Worm (Caenorhabditis elegans) whole organism, early embryonic: ENCODE data around the gene nhr-269.

ENCODE experiments used
- B0310.2 ChIP-seq: sonication (generic microtip); optimal IDR thresholded peaks from 2 replicates; lab custom pipeline; 2016; ENCODE audit warnings: mild to moderate bottlenecking, missing genetic modification characterization, missing compliant biosample characterization
- F13C5.2 ChIP-seq: sonication (generic microtip); optimal IDR thresholded peaks from 2 replicates; lab custom pipeline; 2017; ENCODE audit warnings: mild to moderate bottlenecking, missing genetic modification characterization, inconsistent platforms, missing compliant biosample characterization
- aly-1 ChIP-seq: sonication (generic microtip); optimal IDR thresholded peaks from 2 replicates; lab custom pipeline; 2016; ENCODE audit warnings: missing genetic modification characterization, missing compliant biosample characterization
- ama-1 ChIP-seq: fragments of 150-350 bp; optimal IDR thresholded peaks from 2 replicates; lab custom pipeline; 2014
- ceh-13 ChIP-seq: fragments of 200-800 bp; sonication (Bioruptor generic); optimal IDR thresholded peaks from 2 replicates; lab custom pipeline; 2018; ENCODE audit warnings: mild to moderate bottlenecking, missing genetic modification characterization, missing compliant biosample characterization
- ceh-36 ChIP-seq: sonication (generic microtip); optimal IDR thresholded peaks from 2 replicates; lab custom pipeline; 2016; ENCODE audit warnings: missing genetic modification characterization, inconsistent platforms, missing compliant biosample characterization
- ets-7 ChIP-seq: sonication (generic microtip); optimal IDR thresholded peaks from 2 replicates; lab custom pipeline; 2016; ENCODE audit warnings: missing genotype, missing genetic modification characterization, missing compliant biosample characterization
- flt-1 ChIP-seq: fragments of 200-800 bp; sonication (Bioruptor generic); IDR thresholded peaks from 2 replicates; pipeline ENCODE4 v1.3.6; 2022; ENCODE audit warnings: missing genetic modification characterization, missing compliant biosample characterization
- hmbx-1 ChIP-seq: sonication (generic microtip); optimal IDR thresholded peaks from 2 replicates; lab custom pipeline; 2016; ENCODE audit warnings: mild to moderate bottlenecking, missing genetic modification characterization, missing compliant biosample characterization
- hmg-4 ChIP-seq: fragments of 200-800 bp; sonication (Bioruptor generic); optimal IDR thresholded peaks from 2 replicates; lab custom pipeline; 2018; ENCODE audit warnings: mild to moderate bottlenecking, missing genetic modification characterization, missing compliant biosample characterization
- hnd-1 ChIP-seq: sonication (generic microtip); optimal IDR thresholded peaks from 2 replicates; lab custom pipeline; 2016; ENCODE audit warnings: missing genetic modification characterization, missing compliant biosample characterization
- pes-1 ChIP-seq: fragments of 200-800 bp; sonication (Bioruptor generic); IDR thresholded peaks from 2 replicates; pipeline ENCODE4 v1.3.6; 2022; ENCODE audit warnings: missing genetic modification reagents, missing genetic modification characterization, missing compliant biosample characterization
- scrt-1 ChIP-seq: fragments of 200-800 bp; sonication (Bioruptor generic); IDR thresholded peaks from 2 replicates; pipeline ENCODE4 v1.3.6; 2022; ENCODE audit warnings: missing genetic modification characterization, missing compliant biosample characterization
- sea-1 ChIP-seq: fragments of 200-800 bp; sonication (Bioruptor generic); conservative IDR thresholded peaks from 2 replicates; pipeline ENCODE4 v1.3.6; 2022; ENCODE audit warnings: missing genetic modification characterization, missing compliant biosample characterization
- tbx-11 ChIP-seq: fragments of 200-800 bp; sonication (Bioruptor generic); IDR thresholded peaks from 2 replicates; pipeline ENCODE4 v1.3.6; 2022; ENCODE audit warnings: missing genetic modification characterization, missing compliant biosample characterization
- tbx-37 ChIP-seq: fragments of 200-800 bp; sonication (Bioruptor generic); conservative IDR thresholded peaks from 2 replicates; pipeline ENCODE4 v1.3.6; 2022; ENCODE audit warnings: missing genetic modification reagents, missing genetic modification characterization, missing compliant biosample characterization
- tra-4 ChIP-seq: sonication (generic microtip); optimal IDR thresholded peaks from 2 replicates; lab custom pipeline; 2017; ENCODE audit warnings: missing genetic modification characterization, missing compliant biosample characterization

The nhr-269 gene

DNA sequence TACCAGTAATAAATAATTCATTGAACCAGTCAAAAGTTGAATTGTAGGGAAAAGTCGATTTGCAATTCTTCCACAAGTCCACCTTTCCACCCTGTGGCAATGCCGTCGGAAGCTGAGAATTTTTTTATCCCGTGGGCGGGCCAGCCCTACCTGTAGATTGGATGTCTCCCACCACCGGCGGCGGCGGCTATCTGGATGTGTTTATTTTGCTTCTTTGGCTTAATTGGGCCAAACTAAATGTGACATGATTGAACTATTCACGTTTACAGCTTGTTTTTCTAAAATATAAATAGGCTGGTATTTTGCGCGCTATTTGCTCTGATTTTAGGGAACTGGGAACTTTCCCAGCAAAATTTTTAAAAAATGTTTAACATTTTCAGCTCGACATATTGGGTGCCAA is 25.1 kb downstream of the nhr-269 start, which contains the start of gene wrt-8:
Gene wrt-8, minus strand, starts transcription at position 101 of the 400 bp plus-strand sequence.
- no peak for TF ChIP-seq F13C5.2 (tag; lab: Kevin White, UChicago)

DNA sequence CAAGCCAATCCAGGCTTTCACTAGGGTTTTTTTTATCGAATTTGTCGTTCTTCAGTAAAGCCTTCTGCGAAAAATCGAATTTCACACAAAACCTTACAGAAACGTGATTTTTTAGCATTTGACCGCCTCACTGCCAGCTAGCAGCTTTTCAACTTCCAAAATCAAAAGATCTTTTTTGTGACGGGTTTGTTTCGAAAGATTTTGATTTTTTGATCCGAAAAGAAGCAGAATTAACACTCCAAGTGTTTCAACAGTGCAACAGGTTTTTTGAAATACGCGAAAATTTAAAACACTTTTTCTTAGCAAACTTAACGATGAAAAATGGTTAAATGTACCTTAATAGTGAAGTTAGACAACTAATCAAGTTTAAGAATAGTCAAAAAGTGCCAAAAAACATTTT is 28.2 kb downstream of the nhr-269 start, which contains the start of gene clec-229:
Gene clec-229, minus strand, starts transcription at position 101 of the 400 bp plus-strand sequence.
- no peak for TF ChIP-seq ama-1
- TF ChIP-seq aly-1 = no peak
- TF ChIP-seq tbx-11 (GFP tag; lab: Robert Waterston, UW) = no peak
- no peak for TF ChIP-seq hnd-1 (tag; lab: Kevin White, UChicago)
- TF ChIP-seq tra-4 (tag; lab: Kevin White, UChicago) = no peak
- no peak for TF ChIP-seq F13C5.2 (tag; lab: Kevin White, UChicago)
- TF ChIP-seq scrt-1 (GFP tag; lab: Robert Waterston, UW) = no peak
- no peak for TF ChIP-seq ceh-36 (tag; lab: Kevin White, UChicago)
- no peak for TF ChIP-seq flt-1 (GFP tag; lab: Robert Waterston, UW)
- no peak for TF ChIP-seq hmbx-1 (tag; lab: Kevin White, UChicago)
- no peak for TF ChIP-seq ceh-13 (GFP tag; lab: Kevin White, UChicago)
- TF ChIP-seq B0310.2 (tag; lab: Kevin White, UChicago) = no peak
- no peak for TF ChIP-seq hmg-4
- no peak for TF ChIP-seq pes-1 (GFP tag; lab: Robert Waterston, UW)
- TF ChIP-seq sea-1 (GFP tag; lab: Robert Waterston, UW) = no peak
- no peak for TF ChIP-seq tbx-37 (GFP tag; lab: Robert Waterston, UW)
- no peak for TF ChIP-seq ets-7 (tag; lab: Kevin White, UChicago)

ce11 chrV:15339363-15339762 is 30.2 kb downstream of the nhr-269 start, which contains the start of gene clec-228:
TSS of gene clec-228 (minus strand) at chrV:15339463.
- TF ChIP-seq ceh-36 (tag; lab: Kevin White, UChicago) (no peak), aly-1 (no peak)

DNA sequence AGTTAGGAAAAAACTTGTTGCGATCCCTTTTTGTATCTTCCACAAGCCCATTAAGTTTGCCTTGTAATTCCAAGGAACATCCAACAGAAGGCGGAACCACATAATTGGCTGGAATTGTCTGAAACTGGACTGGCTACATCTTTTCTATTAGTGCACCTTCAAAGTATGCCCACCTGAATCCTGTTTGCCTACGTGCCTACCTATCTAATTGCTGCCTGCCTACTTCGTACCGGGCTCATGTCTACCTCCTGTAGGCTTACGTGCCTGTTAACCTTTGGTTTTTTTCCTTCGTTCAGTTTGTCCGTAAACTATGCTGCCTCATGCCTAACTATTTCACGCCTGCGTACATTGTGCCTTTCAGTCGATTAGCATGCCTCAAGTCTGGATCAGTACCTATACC is 32.2 kb downstream of the nhr-269 start, which contains the start of gene wrt-7:
Gene wrt-7, minus strand, starts transcription at position 101 of the 400 bp plus-strand sequence.
- no peak for TF ChIP-seq aly-1
- TF ChIP-seq tbx-37 (GFP tag; lab: Robert Waterston, UW) = no peak

ce11 chrV:15332851-15333250 is 36.8 kb downstream of the nhr-269 start, which contains the start of gene srw-113:
TSS of gene srw-113 (plus strand) at chrV:15333151.
- TF ChIP-seq flt-1 (GFP tag; lab: Robert Waterston, UW) (no peak), hmbx-1 (tag; lab: Kevin White, UChicago) (no peak), tra-4 (tag; lab: Kevin White, UChicago) (no peak), tbx-37 (GFP tag; lab: Robert Waterston, UW) (no peak), ceh-13 (GFP tag; lab: Kevin White, UChicago) (no peak), B0310.2 (tag; lab: Kevin White, UChicago) (no peak), hnd-1 (tag; lab: Kevin White, UChicago) (no peak), scrt-1 (GFP tag; lab: Robert Waterston, UW) (no peak), F13C5.2 (tag; lab: Kevin White, UChicago) (no peak), hmg-4 (no peak), tbx-11 (GFP tag; lab: Robert Waterston, UW) (no peak), ama-1 (no peak), aly-1 (no peak), pes-1 (GFP tag; lab: Robert Waterston, UW) (no peak), ceh-36 (tag; lab: Kevin White, UChicago) (no peak), ets-7 (tag; lab: Kevin White, UChicago) (no peak), sea-1 (GFP tag; lab: Robert Waterston, UW) (no peak)

ce11 chrV:15330314-15330713 is 39.3 kb downstream of the nhr-269 start, which contains the start of gene srh-295:
TSS of gene srh-295 (plus strand) at chrV:15330614.
- no peak for TF ChIP-seq tbx-37 (GFP tag; lab: Robert Waterston, UW)
- no peak for TF ChIP-seq flt-1 (GFP tag; lab: Robert Waterston, UW)
- no peak for TF ChIP-seq ets-7 (tag; lab: Kevin White, UChicago)
- no peak for TF ChIP-seq tbx-11 (GFP tag; lab: Robert Waterston, UW)
- no peak for TF ChIP-seq ama-1
- no peak for TF ChIP-seq hmbx-1 (tag; lab: Kevin White, UChicago)
- no peak for TF ChIP-seq tra-4 (tag; lab: Kevin White, UChicago)

DNA sequence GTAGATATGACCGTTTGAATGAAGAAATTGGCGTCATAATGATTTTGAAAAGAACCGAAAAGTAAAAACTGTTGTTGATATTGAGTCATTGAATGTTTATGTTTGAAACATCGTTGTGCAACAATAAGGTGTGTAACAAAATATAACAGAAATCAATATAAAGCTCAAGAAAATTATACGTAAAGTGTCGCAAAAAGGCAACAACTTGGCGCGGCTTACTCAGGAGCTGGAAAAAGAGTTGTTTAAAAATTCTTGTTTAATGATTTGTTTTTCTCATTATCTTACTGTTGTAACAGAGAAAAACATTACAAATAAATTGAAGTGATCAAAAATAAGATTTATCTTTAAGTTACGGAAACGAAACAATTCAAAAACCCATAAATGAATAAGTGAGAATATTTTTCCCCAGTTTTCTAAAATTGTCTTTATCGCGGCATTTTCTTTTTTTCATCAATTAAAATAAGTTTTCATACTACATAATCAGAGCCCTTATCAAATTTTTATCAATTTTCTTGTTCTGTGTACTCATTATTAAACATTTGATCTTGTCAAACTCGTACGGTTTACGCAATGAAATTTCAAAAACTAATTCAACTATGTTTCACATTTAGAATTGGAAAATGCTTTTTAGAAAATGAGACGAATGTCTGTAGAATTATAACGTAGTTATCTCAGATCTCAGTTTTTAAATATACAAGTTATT is 41.7 kb downstream of the nhr-269 start, which contains the start of gene ZK1037.6:
Gene ZK1037.6, minus strand, starts transcription at position 51 of the 703 bp plus-strand sequence.
- TF ChIP-seq ets-7 (tag; lab: Kevin White, UChicago) = no peak
- TF ChIP-seq ceh-36 (tag; lab: Kevin White, UChicago) = no peak
- TF ChIP-seq sea-1 (GFP tag; lab: Robert Waterston, UW) = no peak
- TF ChIP-seq scrt-1 (GFP tag; lab: Robert Waterston, UW) = no peak

DNA sequence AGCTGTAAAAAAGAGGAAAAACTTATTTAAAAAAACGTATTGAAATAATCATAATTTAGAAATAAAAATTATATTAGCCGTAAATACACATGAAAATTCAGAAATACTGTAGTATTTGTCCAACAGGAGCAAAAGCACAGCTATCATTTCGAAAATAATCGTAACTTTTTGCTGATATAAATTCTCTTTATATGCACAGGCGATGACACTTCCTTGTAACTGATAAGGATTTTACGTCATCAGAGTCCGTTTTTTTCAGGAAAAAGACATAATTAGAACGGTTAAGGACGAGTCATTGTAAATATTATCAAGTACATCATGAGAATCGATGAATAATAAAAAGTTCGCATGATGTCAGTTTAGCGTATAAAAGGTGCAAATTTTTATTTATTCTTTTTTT is 46.2 kb downstream of the nhr-269 start:
- TF ChIP-seq hmbx-1 (tag; lab: Kevin White, UChicago) = no peak
- TF ChIP-seq tbx-37 (GFP tag; lab: Robert Waterston, UW) = no peak
- TF ChIP-seq flt-1 (GFP tag; lab: Robert Waterston, UW) = no peak
- no peak for TF ChIP-seq tra-4 (tag; lab: Kevin White, UChicago)
- TF ChIP-seq ama-1 = no peak
